Fruit fly (Drosophila melanogaster) whole organism, prepupa: ENCODE data around the gene CG9992.

Source experiments
- Blimp-1 ChIP-seq: fragments of 200-800 bp; sonication (Bioruptor generic); optimal IDR thresholded peaks from 3 replicates; lab custom pipeline; 2017; ENCODE audit warnings: missing biosample characterization, missing genetic modification characterization, mild to moderate bottlenecking, moderate library complexity, missing genetic modification reagents
- CG11902 ChIP-seq: fragments of 200-800 bp; sonication (Bioruptor generic); optimal IDR thresholded peaks from 3 replicates; lab custom pipeline; 2016; ENCODE audit warnings: missing biosample characterization, missing genetic modification characterization
- CG32006 ChIP-seq: fragments of 200-800 bp; sonication (Bioruptor generic); optimal IDR thresholded peaks from 3 replicates; lab custom pipeline; 2017; ENCODE audit warnings: missing biosample characterization, mild to moderate bottlenecking, missing genetic modification characterization
- CG3919 ChIP-seq: fragments of 200-800 bp; sonication (Bioruptor generic); optimal IDR thresholded peaks from 3 replicates; lab custom pipeline; 2016; ENCODE audit warnings: missing biosample characterization, missing genetic modification characterization
- Ets96B ChIP-seq: fragments of 200-800 bp; optimal IDR thresholded peaks from 2 replicates; lab custom pipeline; 2019; ENCODE audit warnings: missing biosample characterization, mild to moderate bottlenecking, missing genetic modification characterization, moderate library complexity
- Sox15 ChIP-seq: fragments of 200-800 bp; sonication (Bioruptor generic); optimal IDR thresholded peaks from 3 replicates; lab custom pipeline; 2016; ENCODE audit warnings: missing biosample characterization, missing genetic modification characterization
- fd85E ChIP-seq: fragments of 200-800 bp; sonication (Bioruptor generic); optimal IDR thresholded peaks from 3 replicates; lab custom pipeline; 2016; ENCODE audit warnings: missing biosample characterization, missing genetic modification characterization

DNA sequence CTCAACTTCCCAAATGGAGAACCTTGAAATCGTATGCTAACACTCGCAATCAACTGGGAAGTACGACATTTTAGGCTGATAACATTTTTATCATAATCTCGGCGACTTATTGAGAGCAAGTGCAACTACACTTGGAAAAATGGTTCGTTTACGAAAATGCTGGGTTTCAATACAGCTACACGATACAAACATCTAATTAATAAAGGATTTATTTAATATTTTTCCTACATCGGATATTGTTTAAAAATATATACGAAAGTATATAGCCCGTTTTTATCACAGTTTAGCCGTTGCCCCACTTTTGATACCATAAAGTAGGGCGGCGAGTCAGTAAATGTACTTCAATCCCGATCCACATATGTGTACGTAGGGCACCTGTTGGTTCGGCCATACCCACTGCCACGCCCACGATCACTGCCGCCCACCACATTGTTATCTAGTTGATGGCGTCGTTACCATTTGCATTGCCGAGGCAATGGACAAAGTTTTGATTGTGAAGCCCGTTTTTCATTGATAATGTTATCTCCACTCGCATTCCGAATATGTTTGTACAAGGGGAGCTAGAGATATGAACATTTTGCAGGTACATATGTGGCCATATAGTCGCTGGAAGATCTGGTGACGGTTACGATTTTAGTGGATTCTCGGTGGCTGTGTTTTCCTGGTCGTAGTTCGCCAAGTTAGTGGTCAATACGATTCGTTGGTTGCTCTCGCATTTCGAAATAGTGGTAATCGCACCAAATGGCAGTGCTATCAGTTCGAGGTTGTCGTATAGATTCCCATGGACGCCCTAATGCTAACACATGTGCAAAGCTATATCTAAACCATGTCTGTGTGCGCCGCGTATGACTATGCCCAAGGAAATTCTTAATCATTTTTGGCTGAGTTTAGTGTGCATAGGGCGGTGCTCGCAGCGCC, 30.0 kb upstream of the CG9992 start, which contains the start of gene Traf-like:
- TF ChIP-seq CG3919 (GFP tag; lab: Kevin White, UChicago) (no peak), Ets96B (tag; lab: Kevin White, UChicago) (no peak), Sox15 (GFP tag; lab: Kevin White, UChicago) (no peak), CG11902 (GFP tag; lab: Kevin White, UChicago) (no peak), CG32006 (GFP tag; lab: Kevin White, UChicago) (no peak), fd85E (GFP tag; lab: Kevin White, UChicago) (no peak), Blimp-1 (GFP tag; lab: Kevin White, UChicago) (no peak)
